Worm (Caenorhabditis elegans) whole organism, midembryonic: ENCODE measurements around the gene sdz-8.

Experiments
- T22C8.4 ChIP-seq: fragments of 200-800 bp; sonication (Bioruptor generic); IDR thresholded peaks from 2 replicates; pipeline ENCODE4 v1.3.6; 2022; ENCODE audit warnings: missing genetic modification characterization, missing compliant biosample characterization
- cog-1 ChIP-seq: sonication (generic microtip); optimal IDR thresholded peaks from 2 replicates; lab custom pipeline; 2016; ENCODE audit warnings: missing genetic modification characterization, missing compliant biosample characterization
- flt-1 ChIP-seq: fragments of 200-800 bp; sonication (Bioruptor generic); IDR thresholded peaks from 2 replicates; pipeline ENCODE4 v1.3.6; 2022; ENCODE audit warnings: missing genetic modification characterization, missing compliant biosample characterization
- klf-2 ChIP-seq: fragments of 200-800 bp; sonication (Bioruptor generic); conservative IDR thresholded peaks from 2 replicates; pipeline ENCODE4 v1.3.6; 2022; ENCODE audit warnings: missing genetic modification reagents, missing genetic modification characterization, missing compliant biosample characterization
- med-1 ChIP-seq: sonication (generic microtip); optimal IDR thresholded peaks from 2 replicates; lab custom pipeline; 2017; ENCODE audit warnings: missing genetic modification characterization, mild to moderate bottlenecking, missing compliant biosample characterization, antibody characterized with exemption, missing genetic modification reagents; ENCODE audit not compliant: insufficient read depth
- ref-1 ChIP-seq: fragments of 200-800 bp; sonication (Bioruptor generic); conservative IDR thresholded peaks from 2 replicates; pipeline ENCODE4 v1.3.6; 2022; ENCODE audit warnings: missing genetic modification reagents, missing genetic modification characterization, missing compliant biosample characterization
- tab-1 ChIP-seq: fragments of 200-800 bp; sonication (Bioruptor generic); IDR thresholded peaks from 2 replicates; pipeline ENCODE4 v1.3.6; 2022; ENCODE audit warnings: missing genetic modification characterization, missing compliant biosample characterization
- ztf-23 ChIP-seq: fragments of 200-800 bp; sonication (Bioruptor generic); IDR thresholded peaks from 2 replicates; pipeline ENCODE4 v1.3.6; 2022; ENCODE audit warnings: missing genetic modification reagents, missing genetic modification characterization, missing compliant biosample characterization
- ztf-29 ChIP-seq: fragments of 200-800 bp; sonication (Bioruptor generic); IDR thresholded peaks from 2 replicates; pipeline ENCODE4 v1.3.6; 2022; ENCODE audit warnings: missing genetic modification reagents, missing genetic modification characterization, missing compliant biosample characterization

Gene sdz-8

ce11 chrV:11536667-11537066 is 20.7 kb upstream of the sdz-8 start:
- TF ChIP-seq T22C8.4 (no peak), ref-1 (GFP tag; lab: Robert Waterston, UW) (no peak), ztf-29 (GFP tag; lab: Robert Waterston, UW) (no peak), ztf-23 (GFP tag; lab: Robert Waterston, UW) (no peak), klf-2 (GFP tag; lab: Robert Waterston, UW) (no peak), flt-1 (GFP tag; lab: Robert Waterston, UW) (no peak), tab-1 (GFP tag; lab: Robert Waterston, UW) (no peak), med-1 (GFP tag; lab: Kevin White, UChicago) (no peak), cog-1 (no peak)

ce11 chrV:11535504-11536062 is 19.6 kb upstream of the sdz-8 start:
- TF ChIP-seq ztf-23 (GFP tag; lab: Robert Waterston, UW), result no peak
- no peak for TF ChIP-seq tab-1 (GFP tag; lab: Robert Waterston, UW)
- no peak for TF ChIP-seq ref-1 (GFP tag; lab: Robert Waterston, UW)
- no peak for TF ChIP-seq klf-2 (GFP tag; lab: Robert Waterston, UW)

- TF ChIP-seq tab-1 (GFP tag; lab: Robert Waterston, UW) (no peak), T22C8.4 (no peak), ztf-23 (GFP tag; lab: Robert Waterston, UW) (no peak), klf-2 (GFP tag; lab: Robert Waterston, UW) (no peak), cog-1 (no peak), flt-1 (GFP tag; lab: Robert Waterston, UW) (no peak), med-1 (GFP tag; lab: Kevin White, UChicago) (no peak), ztf-29 (GFP tag; lab: Robert Waterston, UW) (no peak), ref-1 (GFP tag; lab: Robert Waterston, UW) (no peak)
These were observed 18.7 kb upstream of the sdz-8 start for ce11 chrV:11534495-11535189.

- TF ChIP-seq klf-2 (GFP tag; lab: Robert Waterston, UW) (no peak), tab-1 (GFP tag; lab: Robert Waterston, UW) (no peak)
These were observed 17.5 kb upstream of the sdz-8 start for ce11 chrV:11533365-11533949.

- peak; percentile 11; the same call in 1 of the 2 replicates for TF ChIP-seq T22C8.4
- no peak for TF ChIP-seq ref-1 (GFP tag; lab: Robert Waterston, UW)
- TF ChIP-seq ztf-23 (GFP tag; lab: Robert Waterston, UW), result 0 out of 2 replicates have a peak, but pooled peaks have one; percentile 46
These were observed 17.0 kb upstream of the sdz-8 start for ce11 chrV:11532964-11533363.

ce11 chrV:11532535-11532853 is 16.5 kb upstream of the sdz-8 start:
- no peak for TF ChIP-seq ztf-23 (GFP tag; lab: Robert Waterston, UW)
- TF ChIP-seq med-1 (GFP tag; lab: Kevin White, UChicago), result no peak

ce11 chrV:11531831-11532534 is 16.0 kb upstream of the sdz-8 start:
- TF ChIP-seq med-1 (GFP tag; lab: Kevin White, UChicago), result no peak
- TF ChIP-seq ztf-23 (GFP tag; lab: Robert Waterston, UW), result no peak
- no peak for TF ChIP-seq ztf-29 (GFP tag; lab: Robert Waterston, UW)
- no peak for TF ChIP-seq tab-1 (GFP tag; lab: Robert Waterston, UW)
- TF ChIP-seq cog-1, result no peak
- no peak for TF ChIP-seq klf-2 (GFP tag; lab: Robert Waterston, UW)
- TF ChIP-seq ref-1 (GFP tag; lab: Robert Waterston, UW), result no peak
- TF ChIP-seq T22C8.4, result no peak
- no peak for TF ChIP-seq flt-1 (GFP tag; lab: Robert Waterston, UW)

ce11 chrV:11531100-11531499 is 15.1 kb upstream of the sdz-8 start:
- no peak for TF ChIP-seq tab-1 (GFP tag; lab: Robert Waterston, UW)
- no peak for TF ChIP-seq klf-2 (GFP tag; lab: Robert Waterston, UW)
- no peak for TF ChIP-seq med-1 (GFP tag; lab: Kevin White, UChicago)
- TF ChIP-seq T22C8.4, result no peak
- no peak for TF ChIP-seq cog-1
- no peak for TF ChIP-seq flt-1 (GFP tag; lab: Robert Waterston, UW)
- TF ChIP-seq ztf-29 (GFP tag; lab: Robert Waterston, UW), result no peak
- TF ChIP-seq ref-1 (GFP tag; lab: Robert Waterston, UW), result no peak
- no peak for TF ChIP-seq ztf-23 (GFP tag; lab: Robert Waterston, UW)

- no peak for TF ChIP-seq ref-1 (GFP tag; lab: Robert Waterston, UW)
- TF ChIP-seq T22C8.4, result no peak
- TF ChIP-seq med-1 (GFP tag; lab: Kevin White, UChicago), result no peak
- no peak for TF ChIP-seq ztf-23 (GFP tag; lab: Robert Waterston, UW)
- no peak for TF ChIP-seq cog-1
- TF ChIP-seq ztf-29 (GFP tag; lab: Robert Waterston, UW), result no peak
- no peak for TF ChIP-seq tab-1 (GFP tag; lab: Robert Waterston, UW)
- no peak for TF ChIP-seq klf-2 (GFP tag; lab: Robert Waterston, UW)
- TF ChIP-seq flt-1 (GFP tag; lab: Robert Waterston, UW), result no peak
These were observed 13.6 kb upstream of the sdz-8 start for ce11 chrV:11529541-11529940.
